Worm (Caenorhabditis elegans) whole organism, dauer: Measurements from ENCODE around the gene zip-8.

Source experiments
- unc-62 ChIP-seq: sonication (generic microtip); optimal IDR thresholded peaks from 2 replicates; lab custom pipeline; 2017; ENCODE audit warnings: missing biosample characterization, missing genetic modification reagents, missing genetic modification characterization

zip-8 gene

DNA sequence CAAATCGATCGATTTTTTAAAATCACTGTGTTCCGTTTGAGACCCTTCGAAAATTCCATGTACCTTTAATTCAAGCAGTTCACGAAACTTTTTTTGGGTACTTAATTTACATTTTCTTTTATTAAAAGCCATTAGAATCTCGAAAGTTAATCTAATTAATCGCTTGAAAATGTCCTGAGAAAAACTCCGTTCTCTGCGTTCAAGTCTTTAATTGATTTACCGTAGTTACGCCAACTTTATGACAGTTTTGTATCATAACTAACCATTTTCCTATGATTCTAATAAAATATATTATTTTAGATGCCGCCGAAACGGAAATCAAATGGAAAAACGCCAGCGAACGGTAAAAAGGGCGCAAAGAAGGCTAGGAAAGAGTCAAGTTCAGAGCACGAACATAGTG, 24.6 kb upstream of the zip-8 start, which contains the start of gene jhdm-1:
Gene jhdm-1, plus strand, starts transcription at position 301 of the 400 bp plus-strand sequence.
- TF ChIP-seq unc-62 = no peak

DNA sequence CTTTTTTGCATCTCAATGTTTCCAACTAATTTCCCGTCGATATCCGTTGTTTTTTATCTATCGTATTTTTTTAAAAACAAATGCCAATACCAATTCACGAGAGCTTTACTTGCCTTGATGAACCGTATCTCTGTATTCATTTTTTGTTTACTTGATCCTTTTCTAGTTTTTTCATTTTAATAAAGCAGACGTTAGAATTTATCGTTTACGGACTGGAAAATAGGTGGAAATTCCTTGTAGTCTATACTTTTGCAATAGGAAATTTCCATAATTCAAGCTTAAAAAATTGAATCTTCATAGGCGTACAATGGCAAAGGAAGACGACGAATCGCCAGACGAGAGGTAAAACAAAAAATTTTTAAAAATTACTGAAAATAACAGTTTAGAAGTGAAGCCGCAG, 18.9 kb upstream of the zip-8 start, which contains the start of gene algn-1:
Gene algn-1, plus strand, starts transcription at position 301 of the 400 bp plus-strand sequence.
- no peak for TF ChIP-seq unc-62

DNA sequence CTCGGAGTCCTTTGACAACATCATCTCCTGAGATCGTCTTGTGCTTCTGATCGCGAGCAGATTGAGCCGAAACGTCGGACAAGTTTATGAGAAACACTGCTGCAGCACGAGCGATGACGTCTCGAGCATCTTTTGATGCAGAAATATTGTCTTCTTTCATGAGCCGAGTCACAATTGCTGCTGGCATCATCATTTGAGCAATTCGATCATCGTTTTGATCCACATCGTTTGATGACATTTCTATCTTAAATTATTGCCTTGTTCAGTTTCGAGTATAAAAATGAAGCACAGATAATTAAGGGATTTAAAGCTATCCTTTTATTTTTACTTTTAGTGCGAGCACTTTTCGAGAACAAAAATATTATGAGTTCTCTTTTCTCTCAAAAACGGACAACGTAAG, 16.1 kb upstream of the zip-8 start, which contains the start of gene T26A5.8:
Gene T26A5.8, minus strand, starts transcription at position 247 of the 400 bp plus-strand sequence.
- no peak for TF ChIP-seq unc-62

DNA sequence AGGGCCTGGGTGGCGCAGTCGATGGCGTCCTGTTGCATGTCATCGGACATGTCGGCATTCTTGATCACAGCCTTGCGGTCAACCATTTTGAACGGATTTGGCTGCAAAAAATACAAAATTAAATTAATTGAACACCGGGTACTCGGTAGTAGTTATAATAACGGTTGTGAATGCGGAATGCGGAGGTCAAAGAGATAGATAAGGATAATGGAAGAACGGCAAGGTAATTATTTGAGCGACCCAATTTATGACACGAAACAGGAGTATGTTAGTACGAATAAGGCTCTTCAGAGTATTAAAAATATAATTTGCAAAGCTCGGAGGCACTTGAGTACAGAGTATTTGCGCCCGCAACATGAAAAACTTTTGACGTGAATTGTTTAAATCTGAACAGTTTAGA, 15.1 kb upstream of the zip-8 start, which contains the start of gene dlc-1:
Gene dlc-1, minus strand, starts transcription at position 101 of the 400 bp plus-strand sequence.
- no peak for TF ChIP-seq unc-62

DNA sequence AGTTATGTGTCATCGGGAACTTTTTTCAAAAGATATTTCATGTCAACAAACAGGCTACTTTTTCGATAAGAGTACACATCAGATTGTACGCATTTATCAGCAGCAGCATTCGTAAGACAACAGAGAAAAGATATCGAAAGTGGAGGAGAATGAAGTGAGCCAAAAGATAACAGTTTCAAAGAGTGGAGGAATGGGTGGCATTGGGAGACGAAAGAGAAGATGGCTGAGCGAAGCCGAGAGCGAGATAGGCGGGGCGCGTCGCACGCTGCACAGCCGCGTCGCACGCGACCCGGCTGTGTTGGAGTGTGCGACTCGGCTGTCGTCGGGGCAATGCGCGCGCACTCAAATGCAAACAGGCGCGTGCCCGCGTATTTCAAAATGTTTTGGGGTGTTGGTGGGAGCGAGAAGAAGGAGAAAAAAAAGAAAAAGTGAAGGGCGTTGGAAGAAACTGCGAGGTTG, 14.6 kb upstream of the zip-8 start:
- TF ChIP-seq unc-62 = no peak

DNA sequence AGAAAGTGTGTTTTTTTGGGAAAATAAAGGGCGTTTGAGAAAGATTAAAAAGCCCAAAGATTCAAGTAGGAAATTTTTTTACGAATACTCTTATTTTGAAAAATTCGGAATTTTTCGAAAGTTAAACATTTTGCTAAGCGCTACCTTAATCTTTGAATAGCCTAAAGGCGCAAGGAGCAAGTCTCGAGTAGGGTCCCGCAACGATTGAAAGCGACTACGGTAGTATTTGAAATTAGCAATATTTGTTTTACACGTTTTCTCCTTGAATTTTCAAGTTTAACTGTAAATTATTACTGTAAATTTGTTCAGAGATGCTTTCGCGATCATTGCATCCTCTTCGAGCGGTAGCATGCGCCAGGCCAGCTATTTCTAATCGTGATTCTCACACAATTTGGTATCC, 13.8 kb upstream of the zip-8 start, which contains the start of gene nduf-2.2:
Gene nduf-2.2, plus strand, starts transcription at position 310 of the 400 bp plus-strand sequence.
- no peak for TF ChIP-seq unc-62

DNA sequence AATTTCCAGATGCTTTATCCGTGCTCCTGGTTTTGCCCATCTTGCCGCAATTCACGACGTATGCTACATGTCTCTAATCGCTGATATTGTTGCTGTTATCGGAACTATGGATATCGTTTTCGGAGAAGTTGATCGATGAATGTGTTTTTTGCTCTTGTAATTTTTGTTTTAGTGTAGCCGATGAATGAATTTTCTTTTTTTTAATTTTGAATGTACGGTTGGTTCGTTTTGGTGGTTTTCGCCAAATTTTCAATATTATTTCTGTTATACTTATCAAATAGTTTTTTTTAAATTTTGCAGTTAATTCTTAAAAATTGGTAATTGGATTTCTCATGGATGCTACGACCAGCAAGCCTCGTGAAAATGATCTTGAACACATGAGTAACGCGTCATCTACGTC, 11.8 kb upstream of the zip-8 start, which contains the start of gene T26A5.2:
Gene T26A5.2, plus strand, starts transcription at position 301 of the 400 bp plus-strand sequence.
- TF ChIP-seq unc-62 = no peak

DNA sequence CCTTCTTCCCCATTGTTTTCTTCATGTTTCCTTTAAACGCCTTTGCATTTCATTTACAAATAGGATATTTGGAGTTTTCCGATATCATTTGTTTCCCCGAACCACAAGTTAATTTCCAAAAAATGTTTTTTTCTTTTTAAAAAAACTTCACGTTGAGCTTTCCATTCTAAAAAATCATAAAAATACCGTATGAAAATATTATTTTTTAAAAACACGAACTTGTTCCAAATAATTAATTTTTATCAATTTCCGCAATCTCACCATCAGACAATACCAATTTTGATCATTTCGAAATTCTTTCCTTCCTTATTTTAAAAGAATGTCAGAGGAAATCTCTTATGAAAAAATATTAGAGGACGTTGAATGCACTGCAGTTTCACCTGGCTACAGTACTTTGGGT, 7.3 kb upstream of the zip-8 start, which contains the start of gene wht-6:
Gene wht-6, plus strand, starts transcription at position 301 of the 400 bp plus-strand sequence.
- no peak for TF ChIP-seq unc-62

DNA sequence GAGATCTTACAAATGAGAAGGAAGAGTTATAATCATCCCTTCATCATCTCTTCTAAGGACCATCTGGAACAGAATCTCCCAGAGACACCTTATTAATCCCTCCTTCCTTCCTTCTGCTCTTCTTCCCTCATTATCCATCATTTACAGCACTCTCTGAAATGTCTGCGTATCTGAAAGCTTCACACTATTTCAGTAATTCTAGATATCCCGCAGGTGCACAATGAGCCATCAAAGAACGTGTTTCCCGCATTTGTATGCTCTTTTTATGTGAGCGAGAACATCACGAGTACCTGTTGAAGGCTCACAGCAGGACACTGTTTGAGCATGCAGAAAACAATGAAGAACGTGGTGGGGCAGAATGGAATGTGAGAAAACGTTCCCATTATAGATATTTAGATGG, 2.4 kb upstream of the zip-8 start:
- no peak for TF ChIP-seq unc-62

DNA sequence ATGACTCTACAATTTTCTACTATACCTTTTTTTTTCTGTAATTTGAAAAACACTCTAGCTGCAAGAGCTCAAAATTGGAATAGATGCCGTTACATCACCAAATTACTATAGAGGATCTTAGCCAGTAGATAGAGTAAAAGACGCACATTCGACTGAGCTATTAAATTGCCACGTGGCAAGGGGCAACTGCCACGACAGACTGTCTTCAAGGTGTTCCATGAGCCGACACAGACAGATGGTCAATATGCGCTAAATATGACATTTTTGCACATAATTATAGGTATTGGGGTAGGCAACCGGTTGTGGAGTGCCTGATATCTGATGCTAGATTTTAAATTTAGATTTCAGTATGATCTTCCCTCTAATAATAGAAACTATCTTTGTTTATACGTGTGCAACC, 684 bp downstream of the zip-8 start:
- no peak for TF ChIP-seq unc-62

DNA sequence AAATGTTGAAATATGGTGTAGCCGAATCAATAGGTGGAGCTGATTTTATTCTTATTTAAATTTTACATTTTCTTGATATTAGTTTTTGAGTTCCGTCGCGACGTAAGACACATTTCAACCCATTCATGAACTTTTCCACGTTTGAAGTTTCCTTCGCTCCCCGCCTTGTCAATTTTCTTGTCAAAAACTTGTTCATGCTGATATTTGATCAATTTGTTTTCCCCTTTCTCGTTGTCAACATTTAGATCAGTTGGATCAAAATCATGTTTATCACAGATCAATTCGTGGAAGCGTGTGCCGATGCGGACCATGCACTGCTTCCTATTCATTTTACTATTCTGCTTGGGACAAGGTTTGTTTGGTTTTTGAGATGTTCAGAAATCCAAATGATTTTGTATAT, 4.2 kb downstream of the zip-8 start, which contains the start of gene chtb-2:
Gene chtb-2, plus strand, starts transcription at position 301 of the 400 bp plus-strand sequence.
- TF ChIP-seq unc-62 = no peak

DNA sequence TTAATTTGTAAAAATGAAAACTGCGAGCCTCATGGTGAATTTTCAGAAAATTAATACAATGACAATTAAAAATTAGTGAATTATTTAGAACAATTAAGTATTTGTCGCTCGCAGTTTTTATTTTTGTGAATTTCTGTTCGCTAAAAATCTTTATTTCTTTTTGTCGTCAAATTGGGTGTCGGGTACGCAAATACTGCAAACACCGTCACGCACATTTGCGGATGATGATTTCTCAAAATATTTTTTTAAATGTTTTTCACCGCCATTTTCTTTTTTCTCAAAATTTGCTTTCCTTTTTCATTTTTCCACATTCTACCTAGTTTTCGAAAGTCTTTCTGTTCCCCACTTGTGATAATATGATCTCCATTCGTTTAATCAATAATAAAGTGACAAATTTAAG, 10.2 kb downstream of the zip-8 start:
- no peak for TF ChIP-seq unc-62

DNA sequence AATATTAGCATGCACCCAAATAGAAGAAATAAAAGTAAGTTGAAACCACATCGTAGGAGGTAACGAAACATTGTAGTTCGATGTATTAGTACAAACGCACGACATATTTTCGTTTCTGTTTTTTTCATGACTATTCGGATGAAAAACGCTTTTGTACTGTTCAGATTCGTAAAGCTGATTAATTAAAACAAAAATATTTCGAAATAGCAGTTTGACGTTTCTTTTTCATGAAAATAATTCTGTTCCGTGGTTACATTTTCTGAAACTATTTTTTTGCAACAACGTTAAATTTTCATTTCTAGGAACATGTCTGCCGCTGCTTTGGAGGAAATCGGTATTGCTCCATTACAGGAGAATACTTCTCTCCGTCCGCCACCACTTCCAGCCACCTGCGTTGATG, 10.7 kb downstream of the zip-8 start, which contains the start of gene rpt-3:
Gene rpt-3, plus strand, starts transcription at position 301 of the 400 bp plus-strand sequence.
- TF ChIP-seq unc-62 = no peak

DNA sequence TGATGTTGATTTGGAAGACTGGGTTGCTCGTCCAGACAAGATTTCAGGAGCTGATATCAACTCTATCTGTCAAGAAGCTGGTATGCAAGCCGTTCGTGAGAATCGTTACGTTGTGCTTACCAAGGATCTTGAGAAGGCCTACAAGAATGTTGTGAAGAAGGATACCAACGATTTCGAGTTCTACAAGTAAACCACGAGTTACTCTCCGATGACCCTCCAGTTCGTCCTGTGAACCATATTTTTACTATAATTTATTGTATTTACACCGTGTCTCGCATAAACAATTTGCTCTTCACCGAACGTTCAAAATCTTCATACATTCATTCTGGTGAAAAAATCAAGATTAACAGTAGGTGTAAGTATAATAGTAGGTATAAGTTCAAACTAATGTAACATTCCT, 12.2 kb downstream of the zip-8 start:
- no peak for TF ChIP-seq unc-62

DNA sequence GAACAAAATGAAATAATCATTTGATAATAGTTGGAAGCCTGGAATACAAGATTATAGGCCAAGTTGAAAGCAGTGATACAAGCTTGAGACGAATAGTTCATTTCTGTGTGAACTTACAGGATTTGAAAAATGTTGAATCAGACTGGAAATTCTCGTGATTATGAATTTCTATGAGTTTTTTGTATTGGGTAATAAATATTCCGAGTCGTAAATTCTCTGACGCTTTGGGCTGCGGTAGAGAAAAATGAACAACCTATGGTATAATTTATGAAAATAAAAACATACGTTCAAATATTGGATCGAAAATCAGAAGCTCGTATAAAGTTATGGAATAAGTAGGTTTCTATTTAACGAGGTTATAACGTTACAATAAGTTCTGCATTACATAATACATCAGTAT, 14.1 kb downstream of the zip-8 start, which contains the start of gene srb-11:
Gene srb-11, minus strand, starts transcription at position 101 of the 400 bp plus-strand sequence.
- no peak for TF ChIP-seq unc-62

DNA sequence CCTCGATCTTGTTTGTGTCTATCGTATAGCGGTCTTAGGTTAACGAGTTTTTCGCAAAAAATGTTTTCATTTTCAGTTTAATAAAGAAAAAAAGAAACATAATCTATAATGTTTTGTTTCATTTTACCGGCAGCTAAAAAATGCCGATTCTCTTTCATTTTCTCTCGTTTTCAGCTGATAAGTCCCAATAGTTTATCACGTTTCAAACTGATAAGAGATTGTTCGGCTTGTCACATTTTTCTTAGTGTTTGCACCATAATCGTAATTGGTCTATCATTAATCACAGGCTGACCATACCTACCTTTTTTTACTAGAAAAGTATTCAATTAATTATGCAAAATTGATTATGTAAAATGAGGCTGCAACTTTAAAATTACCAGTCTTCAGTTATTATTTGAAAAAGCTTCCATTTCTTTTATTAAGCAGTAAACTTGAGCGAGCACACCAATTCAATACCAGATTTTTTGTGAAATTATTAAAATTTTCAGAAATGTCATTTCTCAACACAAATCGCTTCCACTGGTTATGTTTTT, 16.5 kb downstream of the zip-8 start, which contains the start of gene F23F12.13:
Gene F23F12.13, plus strand, starts transcription at position 483 of the 533 bp plus-strand sequence.
- no peak for TF ChIP-seq unc-62

DNA sequence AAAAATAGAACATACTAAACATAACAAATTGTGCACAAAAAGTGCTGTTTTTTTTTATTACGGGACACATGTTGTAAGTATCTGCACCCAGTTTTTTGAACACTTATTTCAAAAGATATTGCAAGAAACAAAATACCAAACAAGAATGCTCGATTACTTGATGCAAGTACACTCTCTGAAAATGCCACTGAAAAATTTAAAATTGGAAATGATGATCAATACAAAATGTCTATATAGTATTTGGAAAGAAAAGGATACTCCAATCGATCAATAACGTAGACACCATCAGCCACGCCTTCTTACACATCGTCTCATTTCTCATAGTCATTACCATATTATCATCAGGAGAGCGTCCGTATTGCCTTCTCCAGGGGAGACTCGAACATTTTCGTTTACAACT, 19.4 kb downstream of the zip-8 start, which contains the start of gene sdz-15:
Gene sdz-15, plus strand, starts transcription at position 301 of the 400 bp plus-strand sequence.
- TF ChIP-seq unc-62 = no peak

DNA sequence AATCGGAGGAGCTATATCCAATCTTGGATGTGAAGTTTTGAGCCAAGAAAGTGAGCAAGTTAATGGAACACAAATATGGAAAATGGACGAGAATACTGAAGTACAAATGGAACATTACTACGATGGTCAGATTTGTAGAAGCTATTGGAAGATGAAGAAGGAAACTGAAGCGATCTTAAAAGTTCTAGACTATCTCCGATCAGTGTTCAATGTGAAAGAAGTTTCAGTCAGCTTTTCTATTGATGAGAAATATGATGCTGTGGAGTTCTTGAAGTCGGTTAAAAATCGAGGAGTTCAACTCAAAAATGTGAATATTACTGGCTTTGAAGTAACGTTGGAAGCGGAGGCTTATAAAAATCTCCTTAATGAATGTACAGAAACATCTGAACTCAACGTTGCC, 20.3 kb downstream of the zip-8 start:
- no peak for TF ChIP-seq unc-62
